Worm (Caenorhabditis elegans): ENCODE results near the gene ins-6.

DNA sequence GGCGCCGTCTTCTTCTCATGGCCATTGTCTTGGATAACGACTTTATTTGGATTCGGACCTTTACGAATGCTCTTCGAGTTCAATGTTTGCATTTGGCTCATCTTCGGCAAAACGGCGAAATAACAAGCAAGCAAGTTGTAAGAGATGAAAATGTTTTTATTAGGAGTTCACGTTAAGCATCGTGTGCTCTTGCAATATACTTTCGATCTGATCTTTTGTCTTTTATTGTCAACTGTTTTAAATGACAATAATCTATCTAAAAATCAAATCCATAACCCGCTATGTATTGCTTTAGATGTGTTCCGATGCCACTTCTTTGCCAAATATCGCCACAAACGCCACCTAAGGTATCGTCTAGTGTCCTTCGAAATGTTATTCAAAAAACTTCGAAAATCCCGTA lies 16.2 kb downstream of the ins-6 start, which contains the start of gene ZK84.5:
- TF ChIP-seq mep-1 (tag; optimal IDR thresholded peaks at IDR 0.05): no peak
- no peak for TF ChIP-seq nhr-2 (tag; optimal IDR thresholded peaks at IDR 0.05)
- no peak for TF ChIP-seq snpc-4 (tag; optimal IDR thresholded peaks at IDR 0.05)
- no peak for TF ChIP-seq ztf-11 (tag; optimal IDR thresholded peaks at IDR 0.05)
- TF ChIP-seq lin-13 (tag; optimal IDR thresholded peaks at IDR 0.05): no peak
- no peak for TF ChIP-seq nhr-28 (tag; optimal IDR thresholded peaks at IDR 0.05)
- no peak for TF ChIP-seq ham-2 (GFP tag; optimal IDR thresholded peaks at IDR 0.05)
- no peak for TF ChIP-seq ceh-39 (tag; optimal IDR thresholded peaks at IDR 0.05)
- TF ChIP-seq elt-1 (tag; optimal IDR thresholded peaks at IDR 0.05; ENCODE audit: borderline replicate concordance, insufficient read depth): no peak
- TF ChIP-seq unc-39 (tag; optimal IDR thresholded peaks at IDR 0.05): no peak
- TF ChIP-seq lsy-2 (tag; optimal IDR thresholded peaks at IDR 0.05): no peak
- TF ChIP-seq blmp-1 (tag; optimal IDR thresholded peaks at IDR 0.05): no peak
